Worm (Caenorhabditis elegans) whole organism, L3 larva: ENCODE data around the gene hmg-5.

ENCODE experiments used
- ZK546.5 ChIP-seq: sonication (generic microtip); optimal IDR thresholded peaks from 2 replicates; lab custom pipeline; 2017; ENCODE audit warnings: missing biosample characterization, missing genetic modification characterization
- ceh-16 ChIP-seq: sonication (generic microtip); optimal IDR thresholded peaks from 2 replicates; lab custom pipeline; 2017; ENCODE audit warnings: missing biosample characterization, missing genetic modification characterization
- egl-27 ChIP-seq: sonication (generic microtip); optimal IDR thresholded peaks from 4 replicates; lab custom pipeline; 2017; ENCODE audit warnings: missing biosample characterization, missing genetic modification reagents, missing genetic modification characterization
- fos-1 ChIP-seq: fragments of 150-350 bp; optimal IDR thresholded peaks from 2 replicates; lab custom pipeline; 2014; ENCODE audit warnings: missing biosample characterization, missing genetic modification characterization
- mdl-1 ChIP-seq: fragments of 150-350 bp; optimal IDR thresholded peaks from 2 replicates; lab custom pipeline; 2014; ENCODE audit warnings: missing biosample characterization, missing genetic modification characterization
- nhr-11 ChIP-seq: fragments of 150-350 bp; optimal IDR thresholded peaks from 2 replicates; lab custom pipeline; 2014; ENCODE audit warnings: missing biosample characterization, missing genetic modification characterization
- nhr-25 ChIP-seq: sonication (generic microtip); optimal IDR thresholded peaks from 2 replicates; lab custom pipeline; 2017; ENCODE audit warnings: missing biosample characterization, missing genetic modification characterization
- nhr-77 ChIP-seq: fragments of 150-350 bp; optimal IDR thresholded peaks from 2 replicates; lab custom pipeline; 2014; ENCODE audit warnings: missing biosample characterization, missing genetic modification characterization
- unc-62 ChIP-seq: fragments of 150-350 bp; sonication (generic microtip); optimal IDR thresholded peaks from 4 replicates; lab custom pipeline; 2014; ENCODE audit warnings: missing biosample characterization, missing genetic modification reagents, missing genetic modification characterization

- TF ChIP-seq fos-1 (no peak), mdl-1 (no peak), nhr-77 (tag; lab: Kevin White, UChicago) (no peak), egl-27 (tag; lab: Kevin White, UChicago) (no peak), nhr-25 (tag; lab: Kevin White, UChicago) (no peak), ceh-16 (tag; lab: Kevin White, UChicago) (no peak), nhr-11 (tag; lab: Kevin White, UChicago) (no peak), ZK546.5 (tag; lab: Kevin White, UChicago) (no peak), unc-62 (GFP tag; lab: Kevin White, UChicago) (no peak)
Measured at ce11 chrIV:7653198-7653597, 7.2 kb upstream of the hmg-5 start.
